Fruit fly (Drosophila melanogaster) Kc167 (cell line): ENCODE measurements around the gene Srlp.

Experiments
- Myc ChIP-seq: fragments of >200 bp; optimal IDR thresholded peaks from 2 replicates; lab custom pipeline; 2017; ENCODE audit warnings: missing external identifiers
- Sin3A ChIP-seq: fragments of >200 bp; optimal IDR thresholded peaks from 2 replicates; lab custom pipeline; 2018; ENCODE audit warnings: missing external identifiers
- h ChIP-seq: fragments of >200 bp; optimal IDR thresholded peaks from 3 replicates; lab custom pipeline; 2018; ENCODE audit warnings: missing external identifiers
- insv ChIP-seq: fragments of >200 bp; optimal IDR thresholded peaks from 3 replicates; lab custom pipeline; 2018; ENCODE audit warnings: missing external identifiers
- psq ChIP-seq: fragments of >200 bp; optimal IDR thresholded peaks from 2 replicates; lab custom pipeline; 2017; ENCODE audit warnings: missing external identifiers
- ttk ChIP-seq: sonication (Bioruptor generic); optimal IDR thresholded peaks from 2 replicates; lab custom pipeline; 2017; ENCODE audit warnings: missing external identifiers

Srlp gene

dm6 chr3R:12433764-12434163 is at the start of gene Srlp, which contains the start of gene Aos1:
TSS of gene Srlp (plus strand) at chr3R:12434098.
TSS of gene Aos1 (minus strand) at chr3R:12433822.
- no peak for TF ChIP-seq Myc (lab: Kevin White, UChicago)
- no peak for TF ChIP-seq psq (lab: Kevin White, UChicago)
- TF ChIP-seq Sin3A (lab: Kevin White, UChicago), result no peak
- TF ChIP-seq insv (lab: Kevin White, UChicago), result no peak
- TF ChIP-seq ttk (lab: Kevin White, UChicago), result no peak
- TF ChIP-seq h (lab: Kevin White, UChicago), result no peak

dm6 chr3R:12384274-12384673 is 49.6 kb upstream of the Srlp start:
- TF ChIP-seq h (lab: Kevin White, UChicago) (no peak), ttk (lab: Kevin White, UChicago) (no peak), insv (lab: Kevin White, UChicago) (no peak), psq (lab: Kevin White, UChicago) (no peak), Sin3A (lab: Kevin White, UChicago) (no peak), Myc (lab: Kevin White, UChicago) (no peak)

- TF ChIP-seq h (lab: Kevin White, UChicago) (no peak), insv (lab: Kevin White, UChicago) (no peak), psq (lab: Kevin White, UChicago) (no peak), ttk (lab: Kevin White, UChicago) (no peak), Myc (lab: Kevin White, UChicago) (no peak), Sin3A (lab: Kevin White, UChicago) (no peak)
Measured at dm6 chr3R:12385949-12386348, 47.9 kb upstream of the Srlp start, which contains the start of gene Sol1. TSS of gene Sol1 (plus strand) at chr3R:12386249.

- TF ChIP-seq insv (lab: Kevin White, UChicago), result no peak
- TF ChIP-seq Myc (lab: Kevin White, UChicago), result no peak
- TF ChIP-seq ttk (lab: Kevin White, UChicago), result no peak
- no peak for TF ChIP-seq h (lab: Kevin White, UChicago)
- no peak for TF ChIP-seq Sin3A (lab: Kevin White, UChicago)
- TF ChIP-seq psq (lab: Kevin White, UChicago), result no peak
Measured at dm6 chr3R:12386965-12387364, 46.9 kb upstream of the Srlp start, which contains the start of gene CG33098. TSS of gene CG33098 (plus strand) at chr3R:12387188.

dm6 chr3R:12395880-12396279 is 38.0 kb upstream of the Srlp start, which contains the start of the genes CG10096 and CG10097:
TSS of gene CG10096 (minus strand) at chr3R:12395980.
TSS of gene CG10097 (minus strand) at chr3R:12395980.
- TF ChIP-seq ttk (lab: Kevin White, UChicago) (no peak), h (lab: Kevin White, UChicago) (no peak), insv (lab: Kevin White, UChicago) (no peak), Sin3A (lab: Kevin White, UChicago) (no peak), psq (lab: Kevin White, UChicago) (no peak), Myc (lab: Kevin White, UChicago) (no peak)

dm6 chr3R:12398054-12398453 is 35.8 kb upstream of the Srlp start:
- no peak for TF ChIP-seq Myc (lab: Kevin White, UChicago)
- no peak for TF ChIP-seq psq (lab: Kevin White, UChicago)
- TF ChIP-seq Sin3A (lab: Kevin White, UChicago), result no peak
- no peak for TF ChIP-seq h (lab: Kevin White, UChicago)
- TF ChIP-seq ttk (lab: Kevin White, UChicago), result no peak
- no peak for TF ChIP-seq insv (lab: Kevin White, UChicago)

- no peak for TF ChIP-seq Sin3A (lab: Kevin White, UChicago)
Measured at dm6 chr3R:12398620-12399247, 35.2 kb upstream of the Srlp start, which contains the start of gene Cyp9f3. TSS of gene Cyp9f3 (minus strand) at chr3R:12398929.

- TF ChIP-seq insv (lab: Kevin White, UChicago), result peak; percentile 84
- no peak for TF ChIP-seq Sin3A (lab: Kevin White, UChicago)
- no peak for TF ChIP-seq h (lab: Kevin White, UChicago)
- no peak for TF ChIP-seq Myc (lab: Kevin White, UChicago)
- no peak for TF ChIP-seq ttk (lab: Kevin White, UChicago)
- no peak for TF ChIP-seq psq (lab: Kevin White, UChicago)
Measured at dm6 chr3R:12401672-12402296, 32.1 kb upstream of the Srlp start, which contains the start of gene DNAlig3. TSS of gene DNAlig3 (minus strand) at chr3R:12401839.

dm6 chr3R:12402935-12403334 is 31.0 kb upstream of the Srlp start:
- no peak for TF ChIP-seq Myc (lab: Kevin White, UChicago)
- no peak for TF ChIP-seq ttk (lab: Kevin White, UChicago)
- TF ChIP-seq psq (lab: Kevin White, UChicago), result no peak
- TF ChIP-seq Sin3A (lab: Kevin White, UChicago), result no peak
- no peak for TF ChIP-seq insv (lab: Kevin White, UChicago)
- no peak for TF ChIP-seq h (lab: Kevin White, UChicago)

dm6 chr3R:12405134-12405533 is 28.8 kb upstream of the Srlp start:
- TF ChIP-seq ttk (lab: Kevin White, UChicago), result no peak
- no peak for TF ChIP-seq insv (lab: Kevin White, UChicago)
- no peak for TF ChIP-seq Myc (lab: Kevin White, UChicago)
- no peak for TF ChIP-seq Sin3A (lab: Kevin White, UChicago)
- no peak for TF ChIP-seq psq (lab: Kevin White, UChicago)

- TF ChIP-seq h (lab: Kevin White, UChicago) (no peak), Myc (lab: Kevin White, UChicago) (no peak), psq (lab: Kevin White, UChicago) (no peak), Sin3A (lab: Kevin White, UChicago) (no peak), insv (lab: Kevin White, UChicago) (no peak), ttk (lab: Kevin White, UChicago) (no peak)
Measured at dm6 chr3R:12405928-12406234, 28.0 kb upstream of the Srlp start, which contains the start of gene Cyp9f2. TSS of gene Cyp9f2 (minus strand) at chr3R:12406028.
